Worm (Caenorhabditis elegans) whole organism, midembryonic: ENCODE measurements around the gene M03F8.1.

Experiments
- T22C8.4 ChIP-seq: fragments of 200-800 bp; sonication (Bioruptor generic); IDR thresholded peaks from 2 replicates; pipeline ENCODE4 v1.3.6; 2022; ENCODE audit warnings: missing genetic modification characterization, missing compliant biosample characterization
- cog-1 ChIP-seq: sonication (generic microtip); optimal IDR thresholded peaks from 2 replicates; lab custom pipeline; 2016; ENCODE audit warnings: missing genetic modification characterization, missing compliant biosample characterization
- flt-1 ChIP-seq: fragments of 200-800 bp; sonication (Bioruptor generic); IDR thresholded peaks from 2 replicates; pipeline ENCODE4 v1.3.6; 2022; ENCODE audit warnings: missing genetic modification characterization, missing compliant biosample characterization
- klf-2 ChIP-seq: fragments of 200-800 bp; sonication (Bioruptor generic); conservative IDR thresholded peaks from 2 replicates; pipeline ENCODE4 v1.3.6; 2022; ENCODE audit warnings: missing genetic modification reagents, missing genetic modification characterization, missing compliant biosample characterization
- med-1 ChIP-seq: sonication (generic microtip); optimal IDR thresholded peaks from 2 replicates; lab custom pipeline; 2017; ENCODE audit warnings: missing genetic modification characterization, mild to moderate bottlenecking, missing compliant biosample characterization, antibody characterized with exemption, missing genetic modification reagents; ENCODE audit not compliant: insufficient read depth
- ref-1 ChIP-seq: fragments of 200-800 bp; sonication (Bioruptor generic); conservative IDR thresholded peaks from 2 replicates; pipeline ENCODE4 v1.3.6; 2022; ENCODE audit warnings: missing genetic modification reagents, missing genetic modification characterization, missing compliant biosample characterization
- tab-1 ChIP-seq: fragments of 200-800 bp; sonication (Bioruptor generic); IDR thresholded peaks from 2 replicates; pipeline ENCODE4 v1.3.6; 2022; ENCODE audit warnings: missing genetic modification characterization, missing compliant biosample characterization
- ztf-23 ChIP-seq: fragments of 200-800 bp; sonication (Bioruptor generic); IDR thresholded peaks from 2 replicates; pipeline ENCODE4 v1.3.6; 2022; ENCODE audit warnings: missing genetic modification reagents, missing genetic modification characterization, missing compliant biosample characterization
- ztf-29 ChIP-seq: fragments of 200-800 bp; sonication (Bioruptor generic); IDR thresholded peaks from 2 replicates; pipeline ENCODE4 v1.3.6; 2022; ENCODE audit warnings: missing genetic modification reagents, missing genetic modification characterization, missing compliant biosample characterization

M03F8.1 gene

ce11 chrV:5922236-5922635, 29.0 kb upstream of the M03F8.1 start, which contains the start of gene srsx-18:
TSS of gene srsx-18 (plus strand) at chrV:5922536.
- no peak for TF ChIP-seq ref-1 (GFP tag; lab: Robert Waterston, UW)
- TF ChIP-seq klf-2 (GFP tag; lab: Robert Waterston, UW) = no peak

- TF ChIP-seq tab-1 (GFP tag; lab: Robert Waterston, UW) (no peak), med-1 (no peak), ztf-23 (GFP tag; lab: Robert Waterston, UW) (no peak), klf-2 (GFP tag; lab: Robert Waterston, UW) (no peak), T22C8.4 (GFP tag; lab: Robert Waterston, UW) (no peak), ztf-29 (no peak), flt-1 (GFP tag; lab: Robert Waterston, UW) (no peak), cog-1 (tag; lab: Kevin White, UChicago) (no peak), ref-1 (GFP tag; lab: Robert Waterston, UW) (no peak)
Measured at ce11 chrV:5927347-5927746, 23.9 kb upstream of the M03F8.1 start, which contains the start of gene srsx-17. TSS of gene srsx-17 (plus strand) at chrV:5927647.

ce11 chrV:5928006-5928405, 23.2 kb upstream of the M03F8.1 start:
- no peak for TF ChIP-seq T22C8.4 (GFP tag; lab: Robert Waterston, UW)
- TF ChIP-seq ztf-29 = no peak
- TF ChIP-seq tab-1 (GFP tag; lab: Robert Waterston, UW) = no peak
- TF ChIP-seq ztf-23 (GFP tag; lab: Robert Waterston, UW) = no peak
- no peak for TF ChIP-seq med-1
- no peak for TF ChIP-seq cog-1 (tag; lab: Kevin White, UChicago)
- TF ChIP-seq flt-1 (GFP tag; lab: Robert Waterston, UW) = no peak
- no peak for TF ChIP-seq ref-1 (GFP tag; lab: Robert Waterston, UW)
- TF ChIP-seq klf-2 (GFP tag; lab: Robert Waterston, UW) = no peak

ce11 chrV:5930588-5930987, 20.6 kb upstream of the M03F8.1 start, which contains the start of gene galt-1:
TSS of gene galt-1 (plus strand) at chrV:5930905.
- TF ChIP-seq klf-2 (GFP tag; lab: Robert Waterston, UW) (no peak), med-1 (no peak), tab-1 (GFP tag; lab: Robert Waterston, UW) (no peak), T22C8.4 (GFP tag; lab: Robert Waterston, UW) (no peak), ref-1 (GFP tag; lab: Robert Waterston, UW) (no peak), ztf-29 (no peak), ztf-23 (GFP tag; lab: Robert Waterston, UW) (no peak)

ce11 chrV:5936691-5937090, 14.5 kb upstream of the M03F8.1 start, which contains the start of the genes M03F8.5 and M03F8.7:
TSS of gene M03F8.5 (minus strand) at chrV:5936791.
TSS of gene M03F8.7 (plus strand) at chrV:5936939.
- TF ChIP-seq med-1 (no peak), ztf-29 (no peak), T22C8.4 (GFP tag; lab: Robert Waterston, UW) (no peak), ref-1 (GFP tag; lab: Robert Waterston, UW) (no peak), klf-2 (GFP tag; lab: Robert Waterston, UW) (no peak)

ce11 chrV:5939503-5940072, 11.6 kb upstream of the M03F8.1 start, which contains the start of gene syf-3:
TSS of gene syf-3 (plus strand) at chrV:5940022.
- TF ChIP-seq ztf-29 (no peak), med-1 (no peak), T22C8.4 (GFP tag; lab: Robert Waterston, UW) (no peak)

DNA sequence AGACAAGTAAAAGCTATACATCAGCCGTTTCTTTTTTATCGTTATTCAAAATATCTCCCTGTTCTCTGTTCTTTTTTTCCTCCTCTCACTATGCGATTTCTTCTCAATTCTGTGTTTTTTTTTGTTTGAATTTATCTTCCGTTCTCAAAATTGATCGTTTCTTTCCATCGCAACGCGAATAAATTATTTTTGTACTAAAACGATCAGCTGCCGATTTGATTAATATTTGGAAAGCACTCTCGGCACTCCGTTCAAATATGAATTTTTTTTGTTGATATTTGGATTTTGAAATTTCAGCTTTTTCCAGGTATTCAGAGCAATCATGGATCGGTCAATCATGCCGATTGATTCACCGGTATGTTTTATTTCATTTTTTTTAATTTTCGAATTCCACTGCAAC, 8.1 kb upstream of the M03F8.1 start, which contains the start of gene pst-1:
TSS of gene pst-1 (plus strand) at position 301 of the 400 bp plus-strand sequence.
- TF ChIP-seq cog-1 (tag; lab: Kevin White, UChicago) (no peak), ztf-23 (GFP tag; lab: Robert Waterston, UW) (no peak), ref-1 (GFP tag; lab: Robert Waterston, UW) (no peak), tab-1 (GFP tag; lab: Robert Waterston, UW) (no peak), ztf-29 (no peak), klf-2 (GFP tag; lab: Robert Waterston, UW) (no peak), T22C8.4 (GFP tag; lab: Robert Waterston, UW) (no peak), flt-1 (GFP tag; lab: Robert Waterston, UW) (no peak), med-1 (no peak)

DNA sequence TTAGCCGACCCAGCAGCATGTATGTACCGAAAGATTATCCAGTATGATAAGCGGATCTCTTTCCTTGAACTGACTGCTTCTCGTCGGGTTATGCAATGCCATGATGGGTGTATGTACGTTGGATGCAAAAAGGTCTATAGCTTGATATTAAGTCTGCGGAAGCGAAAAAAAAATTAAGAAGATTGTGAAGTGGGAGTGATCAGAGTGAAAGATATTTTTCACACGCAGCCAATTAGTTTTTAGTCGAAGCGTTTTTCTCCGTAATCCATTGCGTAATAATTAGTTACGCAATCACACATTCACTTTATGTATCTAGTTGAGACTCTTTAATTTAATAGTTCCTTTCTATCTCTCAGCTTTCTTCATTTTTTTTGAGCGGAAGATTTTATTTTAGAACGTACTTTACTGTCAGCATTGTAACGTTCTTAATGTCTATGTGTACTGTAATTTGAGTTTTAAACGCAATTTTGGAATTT, 1.5 kb upstream of the M03F8.1 start:
- TF ChIP-seq ref-1 (GFP tag; lab: Robert Waterston, UW) (no peak), ztf-23 (GFP tag; lab: Robert Waterston, UW) (no peak), cog-1 (tag; lab: Kevin White, UChicago) (no peak), tab-1 (GFP tag; lab: Robert Waterston, UW) (no peak), klf-2 (GFP tag; lab: Robert Waterston, UW) (no peak), ztf-29 (no peak), T22C8.4 (GFP tag; lab: Robert Waterston, UW) (no peak), med-1 (no peak), flt-1 (GFP tag; lab: Robert Waterston, UW) (no peak)

DNA sequence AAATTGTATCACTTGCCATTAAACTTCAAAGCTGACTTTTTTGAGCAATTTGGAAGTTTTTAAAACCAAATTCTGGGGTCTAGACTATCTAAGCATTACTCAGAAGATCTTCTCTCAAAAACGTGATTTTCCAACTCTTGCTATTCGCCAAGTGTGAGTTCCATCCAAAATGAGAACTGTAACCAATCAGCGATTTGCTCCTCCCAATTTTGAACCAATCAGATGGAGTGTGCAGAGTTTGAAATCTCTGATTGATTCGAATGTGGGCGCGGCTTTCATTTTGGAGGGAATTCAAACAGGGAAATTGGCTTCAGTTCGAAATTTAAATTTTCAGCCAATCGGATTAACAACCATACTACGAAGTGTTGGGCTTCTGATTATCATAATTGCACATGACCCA, 1.9 kb downstream of the M03F8.1 start:
- TF ChIP-seq T22C8.4 (GFP tag; lab: Robert Waterston, UW) (no peak), ref-1 (GFP tag; lab: Robert Waterston, UW) (no peak), med-1 (no peak), ztf-29 (no peak), flt-1 (GFP tag; lab: Robert Waterston, UW) (no peak), ztf-23 (GFP tag; lab: Robert Waterston, UW) (no peak), klf-2 (GFP tag; lab: Robert Waterston, UW) (no peak), cog-1 (tag; lab: Kevin White, UChicago) (no peak), tab-1 (GFP tag; lab: Robert Waterston, UW) (no peak)

- TF ChIP-seq flt-1 (GFP tag; lab: Robert Waterston, UW) (no peak), ztf-29 (no peak), ztf-23 (GFP tag; lab: Robert Waterston, UW) (no peak)
Measured at ce11 chrV:5954747-5955146, 3.5 kb downstream of the M03F8.1 start, which contains the start of gene M03F8.6. TSS of gene M03F8.6 (minus strand) at chrV:5954847.
